Worm (Caenorhabditis elegans) whole organism, late embryonic: ENCODE measurements around the gene B0034.5.

Source experiments
- ama-1 ChIP-seq: fragments of 150-350 bp; optimal IDR thresholded peaks from 2 replicates; lab custom pipeline; 2014
- elt-2 ChIP-seq: sonication (generic microtip); optimal IDR thresholded peaks from 2 replicates; lab custom pipeline; 2016; ENCODE audit warnings: missing genetic modification reagents, missing genetic modification characterization, missing compliant biosample characterization
- hlh-13 ChIP-seq: fragments of 200-800 bp; sonication (Bioruptor generic); optimal IDR thresholded peaks from 2 replicates; lab custom pipeline; 2018; ENCODE audit warnings: mild to moderate bottlenecking, missing genetic modification characterization, missing compliant biosample characterization
- lin-11 ChIP-seq: fragments of 200-800 bp; sonication (Bioruptor generic); optimal IDR thresholded peaks from 2 replicates; lab custom pipeline; 2018; ENCODE audit warnings: mild to moderate bottlenecking, missing genetic modification characterization, missing compliant biosample characterization
- pqm-1 ChIP-seq: sonication (generic microtip); optimal IDR thresholded peaks from 2 replicates; lab custom pipeline; 2016; ENCODE audit warnings: missing genetic modification characterization, missing compliant biosample characterization
- rnt-1 ChIP-seq: sonication (generic microtip); optimal IDR thresholded peaks from 2 replicates; lab custom pipeline; 2016; ENCODE audit warnings: missing genetic modification characterization, missing compliant biosample characterization

- TF ChIP-seq ama-1 (lab: Kevin White, UChicago) (no peak), lin-11 (tag; lab: Kevin White, UChicago) (no peak), hlh-13 (no peak), pqm-1 (tag; lab: Kevin White, UChicago) (no peak), rnt-1 (tag; lab: Kevin White, UChicago) (no peak), elt-2 (tag; lab: Kevin White, UChicago) (no peak)
Measured at ce11 chrII:5951745-5952144, 23.0 kb downstream of the B0034.5 start.
